Worm (Caenorhabditis elegans) whole organism, L4 larva: ENCODE results near the gene F10E9.12.

Experiments
- F26F4.8 ChIP-seq: fragments of 200-800 bp; sonication (Bioruptor generic); conservative IDR thresholded peaks from 2 replicates; pipeline ENCODE4 v1.3.6; 2022; ENCODE audit warnings: missing genetic modification characterization, missing compliant biosample characterization
- F37D6.2 ChIP-seq: sonication (generic microtip); optimal IDR thresholded peaks from 2 replicates; lab custom pipeline; 2016; ENCODE audit warnings: mild to moderate bottlenecking, missing genetic modification characterization, missing compliant biosample characterization
- F49E8.2 ChIP-seq: sonication (generic microtip); optimal IDR thresholded peaks from 2 replicates; lab custom pipeline; 2016; ENCODE audit warnings: missing compliant biosample characterization, mild to moderate bottlenecking, missing genetic modification characterization, borderline replicate concordance
- R02D3.7 ChIP-seq: fragments of 150-350 bp; sonication (generic microtip); optimal IDR thresholded peaks from 3 replicates; lab custom pipeline; 2014; ENCODE audit warnings: missing biosample characterization, missing genetic modification characterization
- T26A8.4 ChIP-seq: fragments of 200-800 bp; sonication (Bioruptor generic); IDR thresholded peaks from 2 replicates; pipeline ENCODE4 v1.3.6; 2022; ENCODE audit warnings: missing genetic modification characterization, missing compliant biosample characterization
- Y105C5A.15 ChIP-seq: fragments of 200-800 bp; sonication (Bioruptor generic); IDR thresholded peaks from 2 replicates; pipeline ENCODE4 v1.3.6; 2022; ENCODE audit warnings: missing genetic modification characterization, missing compliant biosample characterization
- Y48G9A.11 ChIP-seq: fragments of 200-800 bp; sonication (Bioruptor generic); IDR thresholded peaks from 2 replicates; pipeline ENCODE4 v1.3.6; 2022; ENCODE audit warnings: missing genetic modification reagents, missing genetic modification characterization, missing compliant biosample characterization
- Y5F2A.4 ChIP-seq: fragments of 200-800 bp; sonication (Bioruptor generic); optimal IDR thresholded peaks from 2 replicates; lab custom pipeline; 2018; ENCODE audit warnings: mild to moderate bottlenecking, missing genetic modification characterization, missing compliant biosample characterization
- Y75B8A.6 ChIP-seq: fragments of 200-800 bp; sonication (Bioruptor generic); IDR thresholded peaks from 2 replicates; pipeline ENCODE4 v1.3.6; 2022; ENCODE audit warnings: missing genetic modification reagents, missing genetic modification characterization, missing compliant biosample characterization
- ZK337.2 ChIP-seq: fragments of 200-800 bp; sonication (Bioruptor generic); IDR thresholded peaks from 2 replicates; pipeline ENCODE4 v1.3.6; 2022; ENCODE audit warnings: missing genetic modification reagents, missing genetic modification characterization, missing compliant biosample characterization
- aha-1 ChIP-seq: fragments of 150-350 bp; peaks from one replicate; lab custom pipeline; 2014; ENCODE audit warnings: missing biosample characterization, missing genetic modification characterization
- ama-1 ChIP-seq: fragments of 150-350 bp; optimal IDR thresholded peaks from 2 replicates; lab custom pipeline; 2014; ENCODE audit warnings: inconsistent platforms, mixed read lengths
- attf-4 ChIP-seq: sonication (generic microtip); optimal IDR thresholded peaks from 3 replicates; lab custom pipeline; 2017; ENCODE audit warnings: missing biosample characterization, missing genetic modification characterization
- ceh-28 ChIP-seq: fragments of 150-350 bp; optimal IDR thresholded peaks from 2 replicates; lab custom pipeline; 2014; ENCODE audit warnings: missing biosample characterization, missing genetic modification reagents, missing genetic modification characterization
- ceh-44 ChIP-seq: fragments of 200-800 bp; sonication (Bioruptor generic); IDR thresholded peaks from 2 replicates; pipeline ENCODE4 v1.3.6; 2022; ENCODE audit warnings: missing genetic modification reagents, missing genetic modification characterization, missing compliant biosample characterization
- ces-1 ChIP-seq: fragments of 150-350 bp; sonication (generic microtip); optimal IDR thresholded peaks from 4 replicates; lab custom pipeline; 2014; ENCODE audit warnings: missing biosample characterization, missing genetic modification reagents, missing genetic modification characterization
- ctbp-1 ChIP-seq: fragments of 200-800 bp; sonication (Bioruptor generic); IDR thresholded peaks from 2 replicates; pipeline ENCODE4 v1.3.6; 2022; ENCODE audit warnings: missing genetic modification reagents, missing genetic modification characterization, missing compliant biosample characterization
- daf-19 ChIP-seq: fragments of 200-800 bp; sonication (Bioruptor generic); conservative IDR thresholded peaks from 2 replicates; pipeline ENCODE4 v1.3.6; 2022; ENCODE audit warnings: missing genetic modification characterization, missing compliant biosample characterization
- dmd-6 ChIP-seq: fragments of 200-800 bp; sonication (Bioruptor generic); IDR thresholded peaks from 2 replicates; pipeline ENCODE4 v1.3.6; 2022; ENCODE audit warnings: missing genetic modification reagents, missing genetic modification characterization, missing compliant biosample characterization
- dpl-1 ChIP-seq: fragments of 150-350 bp; optimal IDR thresholded peaks from 2 replicates; lab custom pipeline; 2014; ENCODE audit warnings: missing biosample characterization, missing genetic modification reagents, missing genetic modification characterization
- duxl-1 ChIP-seq: sonication (generic microtip); optimal IDR thresholded peaks from 2 replicates; lab custom pipeline; 2016; ENCODE audit warnings: mild to moderate bottlenecking, missing genetic modification characterization, moderate library complexity, missing compliant biosample characterization; ENCODE audit not compliant: poor library complexity
- fkh-10 ChIP-seq: fragments of 150-350 bp; optimal IDR thresholded peaks from 2 replicates; lab custom pipeline; 2014; ENCODE audit warnings: missing biosample characterization, missing genetic modification reagents, missing genetic modification characterization
- fos-1 ChIP-seq: fragments of 150-350 bp; optimal IDR thresholded peaks from 2 replicates; lab custom pipeline; 2014; ENCODE audit warnings: missing biosample characterization, missing genetic modification characterization
- gei-8 ChIP-seq: fragments of 200-800 bp; sonication (Bioruptor generic); optimal IDR thresholded peaks from 2 replicates; lab custom pipeline; 2018; ENCODE audit warnings: mild to moderate bottlenecking, missing genetic modification characterization, missing compliant biosample characterization
- hif-1 ChIP-seq, 2 experiments: sonication (generic microtip); optimal IDR thresholded peaks; 2 replicates each; lab custom pipeline; 2016 to 2017; ENCODE audit warnings: missing compliant biosample characterization in 2 of 2, missing genetic modification characterization in 2 of 2, missing genetic modification reagents in 2 of 2, missing genotype in 2 of 2, mild to moderate bottlenecking in 1 of 2
- hlh-30 ChIP-seq: sonication (generic microtip); optimal IDR thresholded peaks from 2 replicates; lab custom pipeline; 2017; ENCODE audit warnings: antibody characterized with exemption, mild to moderate bottlenecking, missing genetic modification characterization, missing compliant biosample characterization; ENCODE audit not compliant: insufficient read depth
- hmg-1.1 ChIP-seq: fragments of 200-800 bp; sonication (Bioruptor generic); IDR thresholded peaks from 2 replicates; pipeline ENCODE4 v1.3.6; 2022; ENCODE audit warnings: missing genetic modification reagents, missing genetic modification characterization, missing compliant biosample characterization
- lin-1 ChIP-seq: fragments of 200-800 bp; sonication (Bioruptor generic); IDR thresholded peaks from 2 replicates; pipeline ENCODE4 v1.3.6; 2022; ENCODE audit warnings: missing genetic modification reagents, missing genetic modification characterization, missing compliant biosample characterization
- lin-29 ChIP-seq: fragments of 200-800 bp; sonication (Bioruptor generic); IDR thresholded peaks from 2 replicates; pipeline ENCODE4 v1.3.6; 2022; ENCODE audit warnings: missing genetic modification reagents, missing genetic modification characterization, missing compliant biosample characterization
- lir-3 ChIP-seq: sonication (generic microtip); optimal IDR thresholded peaks from 2 replicates; lab custom pipeline; 2016; ENCODE audit warnings: mild to moderate bottlenecking, missing genetic modification characterization, missing compliant biosample characterization
- madf-5 ChIP-seq, 2 experiments: fragments of 200-800 bp; sonication (Bioruptor generic); IDR thresholded peaks; 2 replicates each; pipeline ENCODE4 v1.3.6; 2022; ENCODE audit warnings: missing compliant biosample characterization in 2 of 2, missing genetic modification characterization in 2 of 2
- mdl-1 ChIP-seq, 2 experiments: fragments of 150-350 bp in 1 of 2; sonication (generic microtip) in 1 of 2; optimal IDR thresholded peaks; 2 replicates each; lab custom pipeline; 2014 to 2017; ENCODE audit warnings: missing biosample characterization in 2 of 2, missing genetic modification characterization in 2 of 2
- mep-1 ChIP-seq: fragments of 150-350 bp; sonication (generic microtip); optimal IDR thresholded peaks from 3 replicates; lab custom pipeline; 2014; ENCODE audit warnings: missing biosample characterization, missing genetic modification characterization
- mes-2 ChIP-seq: sonication (generic microtip); optimal IDR thresholded peaks from 2 replicates; lab custom pipeline; 2016; ENCODE audit warnings: missing genotype, mild to moderate bottlenecking, missing genetic modification characterization, missing compliant biosample characterization; ENCODE audit not compliant: poor library complexity, severe bottlenecking
- mxl-2 ChIP-seq: fragments of 200-800 bp; sonication (Bioruptor generic); conservative IDR thresholded peaks from 2 replicates; pipeline ENCODE4 v1.3.6; 2022; ENCODE audit warnings: missing genetic modification reagents, missing genetic modification characterization, missing compliant biosample characterization
- mxl-3 ChIP-seq: fragments of 200-800 bp; sonication (Bioruptor generic); optimal IDR thresholded peaks from 2 replicates; lab custom pipeline; 2018; ENCODE audit warnings: mild to moderate bottlenecking, missing genetic modification characterization, missing compliant biosample characterization
- nhr-102 ChIP-seq: sonication (generic microtip); optimal IDR thresholded peaks from 2 replicates; lab custom pipeline; 2016; ENCODE audit warnings: mild to moderate bottlenecking, missing genetic modification characterization, moderate library complexity, missing compliant biosample characterization
- nhr-11 ChIP-seq: fragments of 150-350 bp; optimal IDR thresholded peaks from 2 replicates; lab custom pipeline; 2014; ENCODE audit warnings: missing biosample characterization, missing genetic modification characterization
- nhr-111 ChIP-seq: fragments of 200-800 bp; sonication (Bioruptor generic); optimal IDR thresholded peaks from 2 replicates; lab custom pipeline; 2018; ENCODE audit warnings: mild to moderate bottlenecking, missing genetic modification characterization, missing compliant biosample characterization
- nhr-42 ChIP-seq: fragments of 200-800 bp; sonication (Bioruptor generic); IDR thresholded peaks from 2 replicates; pipeline ENCODE4 v1.3.6; 2022; ENCODE audit warnings: missing genetic modification characterization, missing compliant biosample characterization
- set-16 ChIP-seq: fragments of 200-800 bp; sonication (Bioruptor generic); IDR thresholded peaks from 2 replicates; pipeline ENCODE4 v1.3.6; 2022; ENCODE audit warnings: missing genetic modification reagents, missing genetic modification characterization, missing compliant biosample characterization
- snpc-1.2 ChIP-seq: fragments of 200-800 bp; sonication (Bioruptor generic); IDR thresholded peaks from 2 replicates; pipeline ENCODE4 v1.3.6; 2022; ENCODE audit warnings: missing genetic modification reagents, missing genetic modification characterization, missing compliant biosample characterization
- snpc-4 ChIP-seq: fragments of 150-350 bp; optimal IDR thresholded peaks from 2 replicates; lab custom pipeline; 2014; ENCODE audit warnings: missing biosample characterization, missing genetic modification characterization
- tag-97 ChIP-seq: fragments of 200-800 bp; sonication (Bioruptor generic); IDR thresholded peaks from 2 replicates; pipeline ENCODE4 v1.3.6; 2022; ENCODE audit warnings: missing genetic modification characterization, missing compliant biosample characterization
- unc-130 ChIP-seq: sonication (generic microtip); optimal IDR thresholded peaks from 2 replicates; lab custom pipeline; 2016; ENCODE audit warnings: missing genetic modification reagents, missing genetic modification characterization, missing compliant biosample characterization
- unc-39 ChIP-seq: sonication (generic microtip); optimal IDR thresholded peaks from 2 replicates; lab custom pipeline; 2017; ENCODE audit warnings: missing biosample characterization, missing genetic modification characterization
- vab-7 ChIP-seq: fragments of 200-800 bp; sonication (Bioruptor generic); IDR thresholded peaks from 2 replicates; pipeline ENCODE4 v1.3.6; 2022; ENCODE audit warnings: missing genetic modification reagents, missing genetic modification characterization, missing compliant biosample characterization
- zag-1 ChIP-seq: fragments of 150-350 bp; optimal IDR thresholded peaks from 2 replicates; lab custom pipeline; 2014; ENCODE audit warnings: missing biosample characterization, missing genetic modification characterization
- zfp-2 ChIP-seq: sonication (generic microtip); optimal IDR thresholded peaks from 2 replicates; lab custom pipeline; 2016; ENCODE audit warnings: mild to moderate bottlenecking, missing genetic modification characterization, missing compliant biosample characterization
- zip-11 ChIP-seq: fragments of 200-800 bp; sonication (Bioruptor generic); IDR thresholded peaks from 2 replicates; pipeline ENCODE4 v1.3.6; 2022; ENCODE audit warnings: missing genetic modification characterization, missing compliant biosample characterization
- zip-2 ChIP-seq: fragments of 150-350 bp; optimal IDR thresholded peaks from 2 replicates; lab custom pipeline; 2014; ENCODE audit warnings: missing biosample characterization, missing genetic modification characterization
- ztf-11 ChIP-seq: fragments of 150-350 bp; optimal IDR thresholded peaks from 2 replicates; lab custom pipeline; 2014; ENCODE audit warnings: missing biosample characterization, missing genetic modification characterization
- ztf-7 ChIP-seq: fragments of 150-350 bp; optimal IDR thresholded peaks from 2 replicates; lab custom pipeline; 2014; ENCODE audit warnings: missing biosample characterization, missing genetic modification characterization

Gene F10E9.12

ce11 chrIII:8370846-8371257, 46.5 kb downstream of the F10E9.12 start (continued):
- TF ChIP-seq ces-1 (GFP tag; lab: Kevin White, UChicago) (no peak), Y5F2A.4 (GFP tag; lab: Kevin White, UChicago) (no peak), zag-1 (no peak), mdl-1 (tag; optimal IDR thresholded peaks at IDR 0.05; lab: Kevin White, UChicago) (peak; percentile 17 to 88), ztf-7 (tag; lab: Kevin White, UChicago) (no peak), daf-19 (no peak), mep-1 (tag; lab: Kevin White, UChicago) (peak; percentile 55), lin-1 (no peak), aha-1 (tag; lab: Kevin White, UChicago) (no peak), attf-4 (no peak), set-16 (no peak), zip-11 (GFP tag; lab: Robert Waterston, UW) (no peak), ztf-11 (tag; lab: Kevin White, UChicago) (no peak), gei-8 (GFP tag; lab: Kevin White, UChicago) (no peak), nhr-102 (tag; lab: Kevin White, UChicago) (no peak), Y75B8A.6 (GFP tag; lab: Robert Waterston, UW) (no peak), F37D6.2 (tag; lab: Kevin White, UChicago) (no peak), nhr-111 (GFP tag; lab: Kevin White, UChicago) (no peak), mxl-2 (GFP tag; lab: Robert Waterston, UW) (no peak), mxl-3 (no peak), hif-1 (tag; optimal IDR thresholded peaks at IDR 0.05; lab: Kevin White, UChicago) (peak in 1 of 2 experiments; percentile 24), zip-2 (no peak), ama-1 (lab: Kevin White, UChicago) (no peak), T26A8.4 (GFP tag; lab: Robert Waterston, UW) (no peak), madf-5 (GFP tag; IDR thresholded peaks at IDR 0.05; lab: Robert Waterston, UW) (no peak), nhr-11 (tag; lab: Kevin White, UChicago) (no peak), zfp-2 (tag; lab: Kevin White, UChicago) (no peak), duxl-1 (tag; lab: Kevin White, UChicago) (no peak), fkh-10 (GFP tag; lab: Kevin White, UChicago) (no peak), F26F4.8 (GFP tag; lab: Robert Waterston, UW) (no peak), snpc-4 (tag; lab: Kevin White, UChicago) (no peak), unc-39 (tag; lab: Kevin White, UChicago) (no peak), fos-1 (no peak), ZK337.2 (no peak), lin-29 (GFP tag; lab: Robert Waterston, UW) (no peak), dmd-6 (peak; percentile 57; the same call in 1 of the 2 replicates), dpl-1 (no peak), lir-3 (tag; lab: Kevin White, UChicago) (no peak), R02D3.7 (no peak), mes-2 (tag; lab: Kevin White, UChicago) (peak; percentile 20), Y48G9A.11 (GFP tag; lab: Robert Waterston, UW) (no peak), ctbp-1 (GFP tag; lab: Robert Waterston, UW) (no peak), Y105C5A.15 (GFP tag; lab: Robert Waterston, UW) (no peak), F49E8.2 (tag; lab: Kevin White, UChicago) (no peak), vab-7 (GFP tag; lab: Robert Waterston, UW) (no peak), ceh-28 (tag; lab: Kevin White, UChicago) (no peak), nhr-42 (no peak), tag-97 (GFP tag; lab: Robert Waterston, UW) (no peak), snpc-1.2 (GFP tag; lab: Robert Waterston, UW) (no peak), hlh-30 (tag; lab: Kevin White, UChicago) (peak; percentile 80), ceh-44 (no peak), unc-130 (GFP tag; lab: Kevin White, UChicago) (no peak), hmg-1.1 (GFP tag; lab: Robert Waterston, UW) (0 out of 2 replicates have a peak, but pooled peaks have one; percentile 14)
